Fruit fly (Drosophila melanogaster): ENCODE data around the gene TfIIB.

- TF ChIP-seq CG8632 (GFP tag; optimal IDR thresholded peaks at IDR 0.05) = no peak
- TF ChIP-seq pdm3 (GFP tag; optimal IDR thresholded peaks at IDR 0.05) = no peak
- TF ChIP-seq cyc (GFP tag; optimal IDR thresholded peaks at IDR 0.05) = no peak
- TF ChIP-seq CG16779 (tag; optimal IDR thresholded peaks at IDR 0.05) = no peak
- no peak for TF ChIP-seq achi (GFP tag; optimal IDR thresholded peaks at IDR 0.05)
- TF ChIP-seq CG8319 (GFP tag; optimal IDR thresholded peaks at IDR 0.05) = no peak
- TF ChIP-seq Lpt (GFP tag; optimal IDR thresholded peaks at IDR 0.05) = no peak
- no peak for TF ChIP-seq CG34406 (GFP tag; optimal IDR thresholded peaks at IDR 0.05)
- no peak for TF ChIP-seq Sox14 (GFP tag; optimal IDR thresholded peaks at IDR 0.05)
- TF ChIP-seq CG3919 (GFP tag; optimal IDR thresholded peaks at IDR 0.05) = no peak
- no peak for TF ChIP-seq CG6792 (GFP tag; optimal IDR thresholded peaks at IDR 0.05)
- TF ChIP-seq Sox102F (GFP tag; optimal IDR thresholded peaks at IDR 0.05) = no peak
- no peak for TF ChIP-seq Gug (GFP tag; IDR thresholded peaks at IDR 0.05)
- TF ChIP-seq CG7368 (GFP tag; optimal IDR thresholded peaks at IDR 0.05) = no peak
These were observed 41.1 kb downstream of the TfIIB start for dm6 chr2L:10472257-10472656.

Measured in whole organism, prepupa.